Worm (Caenorhabditis elegans) whole organism, L2 larva: ENCODE results near the gene C45G9.11.

Source experiments
- F13H6.1 ChIP-seq: sonication (generic microtip); optimal IDR thresholded peaks from 2 replicates; lab custom pipeline; 2016; ENCODE audit warnings: missing genetic modification characterization, missing compliant biosample characterization
- R02D3.7 ChIP-seq: fragments of 150-350 bp; optimal IDR thresholded peaks from 2 replicates; lab custom pipeline; 2014; ENCODE audit warnings: missing biosample characterization, missing genetic modification characterization
- alr-1 ChIP-seq: fragments of 150-350 bp; optimal IDR thresholded peaks from 2 replicates; lab custom pipeline; 2014; ENCODE audit warnings: missing biosample characterization, missing genetic modification characterization
- ama-1 ChIP-seq: fragments of 150-350 bp; optimal IDR thresholded peaks from 2 replicates; lab custom pipeline; 2018; ENCODE audit warnings: inconsistent platforms
- mdl-1 ChIP-seq, 2 experiments: fragments of 150-350 bp in 1 of 2; sonication (generic microtip) in 1 of 2; optimal IDR thresholded peaks; 2 replicates each; lab custom pipeline; 2017; ENCODE audit warnings: missing biosample characterization in 2 of 2, missing genetic modification characterization in 2 of 2
- nhr-11 ChIP-seq: fragments of 150-350 bp; optimal IDR thresholded peaks from 2 replicates; lab custom pipeline; 2014; ENCODE audit warnings: missing biosample characterization, missing genetic modification characterization
- nhr-77 ChIP-seq: fragments of 150-350 bp; optimal IDR thresholded peaks from 2 replicates; lab custom pipeline; 2014; ENCODE audit warnings: missing biosample characterization, missing genetic modification characterization
- sma-9 ChIP-seq, 2 experiments: fragments of 150-350 bp in 1 of 2; sonication (generic microtip) in 1 of 2; optimal IDR thresholded peaks; 2 replicates each; lab custom pipeline; 2014 to 2016; ENCODE audit warnings: missing genetic modification characterization in 2 of 2, mild to moderate bottlenecking in 1 of 2, missing biosample characterization in 1 of 2, missing compliant biosample characterization in 1 of 2, missing genetic modification reagents in 1 of 2, moderate library complexity in 1 of 2
- ztf-4 ChIP-seq: fragments of 150-350 bp; optimal IDR thresholded peaks from 2 replicates; lab custom pipeline; 2014; ENCODE audit warnings: missing biosample characterization, missing genetic modification characterization

DNA sequence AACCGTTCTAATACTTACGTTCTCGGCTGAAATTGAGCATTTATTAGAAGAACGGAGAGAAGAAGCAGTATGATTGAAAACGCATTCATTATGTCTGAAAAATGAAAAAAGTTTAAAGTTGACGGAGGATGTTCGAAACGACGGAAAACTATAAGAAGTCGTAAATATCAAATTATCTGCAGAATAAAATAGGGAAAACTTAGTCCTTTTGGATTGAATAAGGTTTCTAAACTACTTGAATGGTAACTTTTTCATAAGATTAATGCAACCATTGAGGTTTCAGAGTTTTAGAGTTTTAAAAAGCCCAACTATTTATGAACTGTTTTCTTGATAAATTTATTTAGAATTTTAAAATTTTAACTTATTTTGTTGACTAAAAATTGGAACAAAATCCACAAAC lies 3.0 kb upstream of the C45G9.11 start, which contains the start of gene C45G9.12:
- TF ChIP-seq mdl-1 (tag; optimal IDR thresholded peaks at IDR 0.05; lab: Kevin White, UChicago), result no peak
- TF ChIP-seq alr-1, result no peak
- TF ChIP-seq sma-9 (GFP tag; optimal IDR thresholded peaks at IDR 0.05; lab: Kevin White, UChicago), result no peak
- TF ChIP-seq sma-9 (tag; optimal IDR thresholded peaks at IDR 0.05; lab: Kevin White, UChicago), result no peak
- TF ChIP-seq nhr-11 (tag; lab: Kevin White, UChicago), result no peak
- no peak for TF ChIP-seq F13H6.1
- TF ChIP-seq ama-1, result no peak
- no peak for TF ChIP-seq ztf-4 (tag; lab: Kevin White, UChicago)
- no peak for TF ChIP-seq nhr-77
- TF ChIP-seq R02D3.7 (tag; lab: Kevin White, UChicago), result no peak
